Fruit fly (Drosophila melanogaster) whole organism: ENCODE results near the gene CG17202.

ENCODE experiments used
- Dll ChIP-seq: fragments of >200 bp; optimal IDR thresholded peaks from 2 replicates; lab custom pipeline; 2017
- EcR ChIP-seq, 2 experiments: fragments of >200 bp; optimal IDR thresholded peaks; 2 replicates each; lab custom pipeline; 2017; ENCODE audit warnings: missing biosample characterization in 2 of 2, missing genetic modification characterization in 2 of 2, missing genetic modification reagents in 2 of 2
- psq ChIP-seq: fragments of >200 bp; optimal IDR thresholded peaks from 2 replicates; lab custom pipeline; 2017

- TF ChIP-seq psq (lab: Kevin White, UChicago) (no peak), EcR (GFP tag; optimal IDR thresholded peaks at IDR 0.05; lab: Kevin White, UChicago) (no peak), Dll (lab: Kevin White, UChicago) (no peak)
Measured at dm6 chr3R:12379708-12380107, 42.9 kb upstream of the CG17202 start, which contains the start of gene GstD8.
